Fruit fly (Drosophila melanogaster) whole organism, larva: ENCODE results near the gene PGRP-LA.

ENCODE experiments used
- noc ChIP-seq: fragments of 200-800 bp; sonication (Bioruptor generic); optimal IDR thresholded peaks from 3 replicates; lab custom pipeline; 2019; ENCODE audit warnings: missing biosample characterization, mild to moderate bottlenecking, missing genetic modification characterization, moderate library complexity

PGRP-LA gene

dm6 chr3L:9360217-9360692, 26.1 kb downstream of the PGRP-LA start, which contains the start of gene Pdxk:
Pdxk (plus strand) TSS chr3L:9360316.
- TF ChIP-seq noc (tag; lab: Kevin White, UChicago): peak; percentile 77

- TF ChIP-seq noc (tag; lab: Kevin White, UChicago): peak; percentile 60
Observed at dm6 chr3L:9361894-9362293, 27.8 kb downstream of the PGRP-LA start, which contains the start of gene CG34456. CG34456 (plus strand) TSS chr3L:9362108.

dm6 chr3L:9364131-9364530, 30.0 kb downstream of the PGRP-LA start, which contains the start of gene mRRF1:
mRRF1 (plus strand) TSS chr3L:9364350.
- TF ChIP-seq noc (tag; lab: Kevin White, UChicago): no peak

dm6 chr3L:9366850-9367430, 32.8 kb downstream of the PGRP-LA start, which contains the start of the genes Klp67A and CG4452:
Klp67A (minus strand) TSS chr3L:9367046.
CG4452 (plus strand) TSS chr3L:9367377.
- TF ChIP-seq noc (tag; lab: Kevin White, UChicago): peak; percentile 13

dm6 chr3L:9367431-9367867, 33.3 kb downstream of the PGRP-LA start:
- TF ChIP-seq noc (tag; lab: Kevin White, UChicago): no peak

dm6 chr3L:9368665-9369064, 34.5 kb downstream of the PGRP-LA start:
- no peak for TF ChIP-seq noc (tag; lab: Kevin White, UChicago)

dm6 chr3L:9370907-9371365, 36.8 kb downstream of the PGRP-LA start, which contains the start of gene Fdx1:
Fdx1 (minus strand) TSS chr3L:9371238.
- peak; percentile 30 for TF ChIP-seq noc (tag; lab: Kevin White, UChicago)

dm6 chr3L:9372278-9372975, 38.3 kb downstream of the PGRP-LA start, which contains the start of the genes Hsp67Bc, CG4456 and Hsp22:
Hsp67Bc (minus strand) TSS chr3L:9372497.
CG4456 (plus strand) TSS chr3L:9372722.
Hsp22 (plus strand) TSS chr3L:9372931.
- peak; percentile 5 for TF ChIP-seq noc (tag; lab: Kevin White, UChicago)

dm6 chr3L:9373374-9374004, 39.4 kb downstream of the PGRP-LA start:
- peak; percentile 83 for TF ChIP-seq noc (tag; lab: Kevin White, UChicago)

- TF ChIP-seq noc (tag; lab: Kevin White, UChicago): no peak
Observed at dm6 chr3L:9375130-9375529, 41.0 kb downstream of the PGRP-LA start, which contains the start of gene CG4461. CG4461 (plus strand) TSS chr3L:9375430.

- TF ChIP-seq noc (tag; lab: Kevin White, UChicago): no peak
Observed at dm6 chr3L:9376573-9376972, 42.4 kb downstream of the PGRP-LA start.

- peak; percentile 88 for TF ChIP-seq noc (tag; lab: Kevin White, UChicago)
Observed at dm6 chr3L:9377198-9378035, 43.3 kb downstream of the PGRP-LA start, which contains the start of gene Hsp26. Hsp26 (minus strand) TSS chr3L:9377427.

- no peak for TF ChIP-seq noc (tag; lab: Kevin White, UChicago)
Observed at dm6 chr3L:9379484-9380343, 45.6 kb downstream of the PGRP-LA start, which contains the start of gene Hsp67Ba. Hsp67Ba (minus strand) TSS chr3L:9379534.
